Worm (Caenorhabditis elegans) whole organism, L4/young adult: Measurements from ENCODE around the gene pck-3.

Experiments
- W03F9.2 ChIP-seq: fragments of 150-350 bp; optimal IDR thresholded peaks from 2 replicates; lab custom pipeline; 2014; ENCODE audit warnings: missing biosample characterization, missing genetic modification characterization
- dao-5 ChIP-seq: sonication (generic microtip); optimal IDR thresholded peaks from 2 replicates; lab custom pipeline; 2016; ENCODE audit warnings: missing genotype, missing genetic modification characterization, moderate library complexity, missing compliant biosample characterization
- him-1 ChIP-seq: sonication (generic microtip); optimal IDR thresholded peaks from 2 replicates; lab custom pipeline; 2016; ENCODE audit warnings: missing genotype, missing genetic modification reagents, missing genetic modification characterization, missing compliant biosample characterization

- no peak for TF ChIP-seq dao-5 (tag; lab: Kevin White, UChicago)
- TF ChIP-seq W03F9.2 (tag; lab: Kevin White, UChicago): no peak
- TF ChIP-seq him-1: no peak
Measured at ce11 chrIV:5856975-5857374, 39.5 kb upstream of the pck-3 start.
